Worm (Caenorhabditis elegans): ENCODE measurements around the gene dgn-1.

Gene dgn-1

DNA sequence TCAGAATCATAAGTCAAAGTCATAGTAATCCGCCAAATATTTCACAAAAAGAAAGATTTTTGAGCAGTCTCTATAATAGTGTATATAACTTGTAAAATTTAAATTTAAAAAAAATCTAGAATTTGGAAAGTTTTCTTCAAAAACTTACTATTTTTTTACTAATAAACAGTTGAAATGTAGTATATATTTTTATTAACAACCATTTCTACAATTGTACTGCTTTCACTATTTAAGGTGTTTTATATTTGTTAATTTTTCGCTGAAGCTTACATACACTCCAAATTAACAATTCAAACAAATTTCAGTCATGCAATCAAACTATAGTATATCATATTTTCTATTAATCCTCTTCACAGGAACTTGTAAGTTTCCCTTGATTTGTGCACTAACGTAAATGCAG, 37.5 kb upstream of the dgn-1 start, which contains the start of gene lge-1:
Gene lge-1 (plus strand): TSS at position 301 of the 400 bp plus-strand sequence.
- no peak for TF ChIP-seq sea-2 (GFP tag; optimal IDR thresholded peaks at IDR 0.05)
- no peak for TF ChIP-seq nhr-237 (tag; optimal IDR thresholded peaks at IDR 0.05)
- no peak for TF ChIP-seq hmg-11 (tag; optimal IDR thresholded peaks at IDR 0.05)
- no peak for TF ChIP-seq elt-1 (tag; optimal IDR thresholded peaks at IDR 0.05)

DNA sequence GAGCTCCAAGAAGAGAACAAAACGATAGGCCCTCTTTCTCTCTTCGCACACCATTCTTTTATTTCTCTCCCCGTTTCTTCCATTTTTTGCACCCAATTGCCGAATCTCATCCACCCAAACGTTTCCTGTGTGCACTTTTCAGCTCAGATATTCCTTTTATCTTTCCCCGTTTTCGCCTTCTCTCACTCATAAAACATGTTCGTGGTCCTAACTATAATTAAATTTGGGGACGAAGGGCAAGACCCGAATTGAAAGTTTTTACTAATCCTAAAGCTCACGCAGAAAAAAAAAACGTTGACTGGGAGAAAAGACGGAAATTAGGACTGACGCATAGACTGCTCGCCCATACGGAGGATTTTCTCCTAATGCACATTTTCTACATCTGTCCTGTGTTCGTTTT, 36.7 kb upstream of the dgn-1 start:
- no peak for TF ChIP-seq eor-1 (tag; optimal IDR thresholded peaks at IDR 0.05)
- TF ChIP-seq zag-1 (tag; optimal IDR thresholded peaks at IDR 0.05), result no peak
- TF ChIP-seq ceh-16 (tag; optimal IDR thresholded peaks at IDR 0.05), result no peak
- no peak for TF ChIP-seq skn-1 (tag; optimal IDR thresholded peaks at IDR 0.05)
- no peak for TF ChIP-seq nhr-11 (tag; optimal IDR thresholded peaks at IDR 0.05)
- TF ChIP-seq ceh-28 (tag; optimal IDR thresholded peaks at IDR 0.05), result no peak

DNA sequence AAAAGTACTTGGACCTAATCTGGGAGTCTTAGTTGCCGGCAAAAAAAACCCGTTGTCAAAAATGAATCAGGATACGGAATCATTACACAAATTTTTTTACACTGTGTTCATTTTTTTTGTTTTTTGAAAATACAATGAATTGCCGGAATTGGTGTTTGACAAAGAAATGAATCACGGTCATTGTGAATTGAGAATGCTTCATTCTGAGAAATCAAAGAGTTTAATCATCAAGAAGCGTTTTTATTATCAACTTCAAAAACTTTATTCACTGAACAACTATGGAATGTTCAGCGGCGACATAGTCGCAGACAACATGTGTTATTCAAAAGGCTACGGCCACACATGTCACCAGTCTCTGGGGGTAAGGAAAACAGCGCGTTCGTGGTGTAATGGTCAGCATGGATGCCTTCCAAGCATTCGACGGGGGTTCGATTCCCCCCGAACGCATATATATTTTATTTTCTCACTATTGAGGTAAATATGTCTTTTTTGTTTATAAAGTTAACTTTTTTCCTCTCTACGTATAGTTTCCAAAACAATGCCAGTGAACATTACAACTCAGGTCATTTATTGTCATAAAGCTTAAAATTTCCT, 34.8 kb upstream of the dgn-1 start, which contains the start of gene nas-10:
Gene nas-10 (minus strand): TSS at position 51 of the 594 bp plus-strand sequence.
- no peak for TF ChIP-seq ceh-16 (tag; optimal IDR thresholded peaks at IDR 0.05)
- TF ChIP-seq mml-1 (tag; optimal IDR thresholded peaks at IDR 0.05), result no peak
- TF ChIP-seq pha-4 (tag; optimal IDR thresholded peaks at IDR 0.05), result no peak
- TF ChIP-seq lin-15B (tag; optimal IDR thresholded peaks at IDR 0.05), result no peak
- no peak for TF ChIP-seq nhr-28 (tag; optimal IDR thresholded peaks at IDR 0.05)
- no peak for TF ChIP-seq unc-62 (GFP tag; optimal IDR thresholded peaks at IDR 0.05)
- TF ChIP-seq zag-1 (tag; optimal IDR thresholded peaks at IDR 0.05), result no peak
- no peak for TF ChIP-seq nhr-12 (tag; optimal IDR thresholded peaks at IDR 0.05)
- no peak for TF ChIP-seq nhr-67 (tag; optimal IDR thresholded peaks at IDR 0.05)
- no peak for TF ChIP-seq nhr-11 (tag; optimal IDR thresholded peaks at IDR 0.05)
- no peak for TF ChIP-seq R02D3.7 (tag; optimal IDR thresholded peaks at IDR 0.05)
- peak; percentile 61 for TF ChIP-seq ceh-82 (tag; optimal IDR thresholded peaks at IDR 0.05)
- peak; percentile 53 for TF ChIP-seq lin-39 (tag; optimal IDR thresholded peaks at IDR 0.05)
- TF ChIP-seq eor-1 (tag; optimal IDR thresholded peaks at IDR 0.05), result no peak
- no peak for TF ChIP-seq egl-5 (tag; optimal IDR thresholded peaks at IDR 0.05)
- TF ChIP-seq ZK546.5 (tag; optimal IDR thresholded peaks at IDR 0.05), result no peak
- TF ChIP-seq lsy-12 (tag; optimal IDR thresholded peaks at IDR 0.05), result peak; percentile 65
- no peak for TF ChIP-seq egl-27 (tag; optimal IDR thresholded peaks at IDR 0.05)
- no peak for TF ChIP-seq nfya-1 (tag; optimal IDR thresholded peaks at IDR 0.05; ENCODE audit: insufficient read depth)
- peak; percentile 11 for TF ChIP-seq skn-1 (tag; optimal IDR thresholded peaks at IDR 0.05)
- TF ChIP-seq nhr-23 (tag; optimal IDR thresholded peaks at IDR 0.05), result no peak
- TF ChIP-seq fkh-10 (GFP tag; optimal IDR thresholded peaks at IDR 0.05), result no peak
- no peak for TF ChIP-seq sea-2 (GFP tag; optimal IDR thresholded peaks at IDR 0.05)
- peak; percentile 51 for TF ChIP-seq elt-2 (tag; optimal IDR thresholded peaks at IDR 0.05)
- no peak for TF ChIP-seq ztf-11 (tag; optimal IDR thresholded peaks at IDR 0.05)
- no peak for TF ChIP-seq mdl-1 (tag; optimal IDR thresholded peaks at IDR 0.05)
- TF ChIP-seq ama-1 (optimal IDR thresholded peaks at IDR 0.05), result no peak
- TF ChIP-seq elt-1 (tag; optimal IDR thresholded peaks at IDR 0.05), result no peak
- TF ChIP-seq fkh-2 (tag; optimal IDR thresholded peaks at IDR 0.05), result no peak
- TF ChIP-seq nhr-77 (tag; optimal IDR thresholded peaks at IDR 0.05), result no peak
- TF ChIP-seq hmg-11 (tag; optimal IDR thresholded peaks at IDR 0.05), result peak; percentile 17
- no peak for TF ChIP-seq snpc-4 (tag; optimal IDR thresholded peaks at IDR 0.05)
- TF ChIP-seq nhr-43 (tag; optimal IDR thresholded peaks at IDR 0.05; ENCODE audit: poor library complexity, severe bottlenecking), result peak; percentile 88
- TF ChIP-seq pqm-1 (tag; optimal IDR thresholded peaks at IDR 0.05), result peak; percentile 31
- TF ChIP-seq unc-39 (tag; optimal IDR thresholded peaks at IDR 0.05), result no peak
- no peak for TF ChIP-seq daf-12 (tag; optimal IDR thresholded peaks at IDR 0.05)
- peak; percentile 63 for TF ChIP-seq tbx-2 (tag; optimal IDR thresholded peaks at IDR 0.05)
- TF ChIP-seq ceh-28 (tag; optimal IDR thresholded peaks at IDR 0.05), result no peak
- TF ChIP-seq nhr-25 (tag; optimal IDR thresholded peaks at IDR 0.05), result peak; percentile 18
- TF ChIP-seq jun-1 (tag; optimal IDR thresholded peaks at IDR 0.05), result peak; percentile 18
- no peak for TF ChIP-seq aly-2 (tag; optimal IDR thresholded peaks at IDR 0.05)
- TF ChIP-seq fos-1 (tag; optimal IDR thresholded peaks at IDR 0.05), result no peak
- TF ChIP-seq elt-3 (tag; optimal IDR thresholded peaks at IDR 0.05), result peak in 1 of 3 experiments; percentile 12
- peak; percentile 46 for TF ChIP-seq ztf-4 (tag; optimal IDR thresholded peaks at IDR 0.05)
- TF ChIP-seq nhr-76 (tag; optimal IDR thresholded peaks at IDR 0.05), result no peak
- TF ChIP-seq nhr-237 (tag; optimal IDR thresholded peaks at IDR 0.05), result no peak
- no peak for TF ChIP-seq ceh-9 (tag; optimal IDR thresholded peaks at IDR 0.05)

All from whole organism, L3 larva.